Fruit fly (Drosophila melanogaster): ENCODE results near the gene CG13926.
A peak's percentile ranks its signal among the peaks of the same experiment; 100 is the strongest.

Gene CG13926

DNA sequence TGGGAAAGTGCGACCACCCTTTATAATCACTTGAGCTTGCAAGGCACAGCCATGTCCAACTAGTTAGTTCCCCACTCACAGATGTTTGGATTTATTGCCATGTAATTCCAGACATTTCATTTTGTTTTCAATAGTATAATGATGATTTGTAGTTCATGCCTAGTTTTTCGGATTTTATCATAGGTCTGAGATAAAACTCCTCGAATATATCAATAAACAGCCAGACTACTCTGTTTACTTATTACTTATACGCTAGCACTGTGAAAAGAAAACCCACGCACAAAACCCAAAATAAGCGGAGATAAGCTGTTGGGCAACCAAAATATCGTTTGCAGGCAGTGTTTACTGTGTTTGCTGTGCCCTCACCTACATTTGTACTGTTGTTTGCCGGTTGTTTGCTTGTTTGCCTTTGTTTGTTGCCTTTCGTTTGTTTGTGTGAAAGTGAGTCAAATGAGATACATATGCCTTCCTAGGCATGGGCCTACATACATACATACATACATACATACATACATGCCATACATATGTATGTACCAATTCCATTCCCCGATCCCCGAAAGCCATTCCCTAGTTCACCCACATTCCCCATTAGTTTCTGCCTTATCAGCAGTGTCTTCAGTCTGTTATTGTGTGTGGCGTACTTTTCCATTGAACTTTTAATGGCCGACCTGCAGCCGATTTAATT is 38.6 kb downstream of the CG13926 start (continued):
- peak; percentile 73 for TF ChIP-seq CG17568 (GFP tag; optimal IDR thresholded peaks at IDR 0.05)
- TF ChIP-seq rib (GFP tag; IDR thresholded peaks at IDR 0.05) = no peak
- peak; percentile 38 for TF ChIP-seq CG18476 (GFP tag; optimal IDR thresholded peaks at IDR 0.05)
- TF ChIP-seq CG9797 (GFP tag; optimal IDR thresholded peaks at IDR 0.05) = peak; percentile 39
- no peak for TF ChIP-seq CG8765 (GFP tag; IDR thresholded peaks at IDR 0.05)
- TF ChIP-seq onecut (GFP tag; IDR thresholded peaks at IDR 0.05) = peak; percentile 68
- TF ChIP-seq dpn (GFP tag; optimal IDR thresholded peaks at IDR 0.05) = peak; percentile 50 to 54
- peak; percentile 73 for TF ChIP-seq CG10654 (GFP tag; optimal IDR thresholded peaks at IDR 0.05)
- peak; percentile 59 for TF ChIP-seq CG4854 (GFP tag; optimal IDR thresholded peaks at IDR 0.05)
- TF ChIP-seq caup (GFP tag; optimal IDR thresholded peaks at IDR 0.05; ENCODE audit: severe bottlenecking) = peak; percentile 28
- peak; percentile 44 for TF ChIP-seq fd96Cb (tag; optimal IDR thresholded peaks at IDR 0.05)
- no peak for TF ChIP-seq vfl (GFP tag; optimal IDR thresholded peaks at IDR 0.05)
- TF ChIP-seq Poxn (GFP tag; IDR thresholded peaks at IDR 0.05) = no peak
- peak; percentile 46 for TF ChIP-seq maf-S (GFP tag; optimal IDR thresholded peaks at IDR 0.05)
- peak; percentile 41 for TF ChIP-seq ewg (GFP tag; optimal IDR thresholded peaks at IDR 0.05)
- TF ChIP-seq lov (optimal IDR thresholded peaks at IDR 0.05) = no peak
- peak; percentile 86; the same call in 2 of the 3 replicates for TF ChIP-seq lov (GFP tag; IDR thresholded peaks at IDR 0.05)
- peak; percentile 93 for TF ChIP-seq oc (tag; optimal IDR thresholded peaks at IDR 0.05)
- peak; percentile 95 for TF ChIP-seq CG15696 (tag; optimal IDR thresholded peaks at IDR 0.05)
- TF ChIP-seq Rx (GFP tag; IDR thresholded peaks at IDR 0.05) = no peak; the same call in 1 of the 2 replicates
- no peak for TF ChIP-seq toy (GFP tag; IDR thresholded peaks at IDR 0.05)
- peak; percentile 52 for TF ChIP-seq CG3281 (GFP tag; optimal IDR thresholded peaks at IDR 0.05)
- no peak for TF ChIP-seq hb (GFP tag; IDR thresholded peaks at IDR 0.05; ENCODE audit: partially characterized antibody)
- TF ChIP-seq CG7357 (GFP tag; IDR thresholded peaks at IDR 0.05) = no peak
- peak; percentile 40 for TF ChIP-seq Xbp1 (GFP tag; optimal IDR thresholded peaks at IDR 0.05)
- TF ChIP-seq CG17612 (GFP tag; IDR thresholded peaks at IDR 0.05) = no peak
- TF ChIP-seq CTCF (GFP tag; optimal IDR thresholded peaks at IDR 0.05) = no peak
- TF ChIP-seq CG7271 (tag; optimal IDR thresholded peaks at IDR 0.05) = peak; percentile 70
- no peak for TF ChIP-seq yki (optimal IDR thresholded peaks at IDR 0.05)
- TF ChIP-seq trem (tag; optimal IDR thresholded peaks at IDR 0.05) = peak; percentile 52
- TF ChIP-seq Bgb (GFP tag; IDR thresholded peaks at IDR 0.05; ENCODE audit: partially characterized antibody) = no peak
- peak; percentile 46 for TF ChIP-seq jing (GFP tag; optimal IDR thresholded peaks at IDR 0.05)
- peak; percentile 72 for TF ChIP-seq Sox102F (GFP tag; optimal IDR thresholded peaks at IDR 0.05)
- peak; percentile 71 for TF ChIP-seq Vsx1 (GFP tag; optimal IDR thresholded peaks at IDR 0.05)
- no peak for TF ChIP-seq CG32532 (GFP tag; IDR thresholded peaks at IDR 0.05)
- no peak for TF ChIP-seq emc (GFP tag; optimal IDR thresholded peaks at IDR 0.05)
- TF ChIP-seq NC2α (GFP tag; optimal IDR thresholded peaks at IDR 0.05) = peak; percentile 66
- TF ChIP-seq CG2202 (tag; optimal IDR thresholded peaks at IDR 0.05) = peak; percentile 92
- TF ChIP-seq CG11723 (GFP tag; optimal IDR thresholded peaks at IDR 0.05) = peak; percentile 54
- TF ChIP-seq Med (GFP tag) = peak; percentile 86
- peak; percentile 18; the same call in 1 of the 2 replicates for TF ChIP-seq CG4404 (GFP tag; IDR thresholded peaks at IDR 0.05)
- TF ChIP-seq CG4328 (GFP tag; optimal IDR thresholded peaks at IDR 0.05) = peak; percentile 71
- no peak for TF ChIP-seq ftz-f1 (GFP tag; optimal IDR thresholded peaks at IDR 0.05)
- TF ChIP-seq Hmr (GFP tag; optimal IDR thresholded peaks at IDR 0.05) = peak; percentile 54
- 0 out of 2 replicates have a peak, but pooled peaks have one; percentile 13 for TF ChIP-seq CG14014 (GFP tag; IDR thresholded peaks at IDR 0.05)
- peak; percentile 52 for TF ChIP-seq phol (tag; optimal IDR thresholded peaks at IDR 0.05)
- peak; percentile 26 for TF ChIP-seq CG16815 (GFP tag; optimal IDR thresholded peaks at IDR 0.05)
- TF ChIP-seq bsh (GFP tag; optimal IDR thresholded peaks at IDR 0.05) = peak in 1 of 2 experiments; percentile 80
- no peak for TF ChIP-seq Lpt (GFP tag; optimal IDR thresholded peaks at IDR 0.05)
- peak; percentile 39 for TF ChIP-seq Myb (GFP tag; optimal IDR thresholded peaks at IDR 0.05)
